Worm (Caenorhabditis elegans) whole organism, late embryonic: ENCODE results near the gene F31D5.1.

Source experiments
- C08G9.2 ChIP-seq: sonication (generic microtip); optimal IDR thresholded peaks from 2 replicates; lab custom pipeline; 2016; ENCODE audit warnings: mild to moderate bottlenecking, missing genetic modification characterization, moderate library complexity, missing compliant biosample characterization
- C38D4.7 ChIP-seq: fragments of 200-800 bp; sonication (Bioruptor generic); optimal IDR thresholded peaks from 2 replicates; lab custom pipeline; 2018; ENCODE audit warnings: mild to moderate bottlenecking, missing genetic modification characterization, moderate library complexity, missing compliant biosample characterization
- F13H6.1 ChIP-seq: sonication (generic microtip); optimal IDR thresholded peaks from 2 replicates; lab custom pipeline; 2016; ENCODE audit warnings: missing genetic modification characterization, missing compliant biosample characterization
- K02D7.2 ChIP-seq: sonication (generic microtip); optimal IDR thresholded peaks from 2 replicates; lab custom pipeline; 2017; ENCODE audit warnings: mild to moderate bottlenecking, missing genetic modification characterization, missing compliant biosample characterization
- T23F11.4 ChIP-seq: fragments of 200-800 bp; sonication (Bioruptor generic); optimal IDR thresholded peaks from 2 replicates; lab custom pipeline; 2018; ENCODE audit warnings: mild to moderate bottlenecking, missing genetic modification characterization, missing compliant biosample characterization
- Y22D7AL.16 ChIP-seq: sonication (generic microtip); optimal IDR thresholded peaks from 2 replicates; lab custom pipeline; 2016; ENCODE audit warnings: missing genetic modification characterization, missing compliant biosample characterization
- ahr-1 ChIP-seq: sonication (generic microtip); optimal IDR thresholded peaks from 2 replicates; lab custom pipeline; 2016; ENCODE audit warnings: missing genetic modification characterization, missing compliant biosample characterization
- ama-1 ChIP-seq: fragments of 150-350 bp; optimal IDR thresholded peaks from 2 replicates; lab custom pipeline; 2014
- ceh-14 ChIP-seq: sonication (generic microtip); optimal IDR thresholded peaks from 2 replicates; lab custom pipeline; 2016; ENCODE audit warnings: missing genotype, missing genetic modification characterization, missing compliant biosample characterization
- ceh-2 ChIP-seq: sonication (generic microtip); optimal IDR thresholded peaks from 2 replicates; lab custom pipeline; 2016; ENCODE audit warnings: missing genotype, missing genetic modification characterization, missing compliant biosample characterization
- ceh-22 ChIP-seq: sonication (generic microtip); optimal IDR thresholded peaks from 2 replicates; lab custom pipeline; 2017; ENCODE audit warnings: missing biosample characterization, missing genetic modification characterization
- ceh-30 ChIP-seq: fragments of 150-350 bp; optimal IDR thresholded peaks from 2 replicates; lab custom pipeline; 2014; ENCODE audit warnings: missing biosample characterization, missing genetic modification characterization
- ceh-31 ChIP-seq: sonication (generic microtip); optimal IDR thresholded peaks from 2 replicates; lab custom pipeline; 2016; ENCODE audit warnings: missing genetic modification characterization, missing compliant biosample characterization
- ceh-34 ChIP-seq: sonication (generic microtip); optimal IDR thresholded peaks from 2 replicates; lab custom pipeline; 2016; ENCODE audit warnings: mild to moderate bottlenecking, missing genetic modification characterization, missing compliant biosample characterization
- ceh-45 ChIP-seq: fragments of 200-800 bp; sonication (Bioruptor generic); IDR thresholded peaks from 2 replicates; pipeline ENCODE4 v1.3.6; 2022; ENCODE audit warnings: missing genetic modification reagents, missing genetic modification characterization, missing compliant biosample characterization
- ceh-9 ChIP-seq: sonication (generic microtip); optimal IDR thresholded peaks from 2 replicates; lab custom pipeline; 2016; ENCODE audit warnings: mild to moderate bottlenecking, missing genetic modification characterization, inconsistent platforms, missing compliant biosample characterization
- dve-1 ChIP-seq: sonication (generic microtip); optimal IDR thresholded peaks from 2 replicates; lab custom pipeline; 2017; ENCODE audit warnings: antibody characterized with exemption, mild to moderate bottlenecking, missing genetic modification characterization, missing compliant biosample characterization
- elt-4 ChIP-seq: sonication (generic microtip); optimal IDR thresholded peaks from 2 replicates; lab custom pipeline; 2016; ENCODE audit warnings: missing genetic modification characterization, missing compliant biosample characterization
- ets-4 ChIP-seq: sonication (generic microtip); optimal IDR thresholded peaks from 2 replicates; lab custom pipeline; 2016; ENCODE audit warnings: missing genetic modification characterization, missing compliant biosample characterization
- fkh-10 ChIP-seq: fragments of 150-350 bp; optimal IDR thresholded peaks from 2 replicates; lab custom pipeline; 2014; ENCODE audit warnings: missing biosample characterization, missing genetic modification reagents, missing genetic modification characterization
- hlh-30 ChIP-seq: sonication (generic microtip); optimal IDR thresholded peaks from 2 replicates; lab custom pipeline; 2017; ENCODE audit warnings: antibody characterized with exemption, missing genetic modification characterization, missing compliant biosample characterization; ENCODE audit not compliant: insufficient read depth
- hlh-6 ChIP-seq: sonication (generic microtip); optimal IDR thresholded peaks from 2 replicates; lab custom pipeline; 2016; ENCODE audit warnings: missing genotype, missing genetic modification characterization, missing compliant biosample characterization
- hlh-8 ChIP-seq: sonication (generic microtip); optimal IDR thresholded peaks from 2 replicates; lab custom pipeline; 2016; ENCODE audit warnings: missing genotype, missing genetic modification characterization, missing compliant biosample characterization
- lim-6 ChIP-seq: sonication (generic microtip); optimal IDR thresholded peaks from 2 replicates; lab custom pipeline; 2016; ENCODE audit warnings: missing genetic modification characterization, missing compliant biosample characterization
- lin-11 ChIP-seq: fragments of 200-800 bp; sonication (Bioruptor generic); optimal IDR thresholded peaks from 2 replicates; lab custom pipeline; 2018; ENCODE audit warnings: mild to moderate bottlenecking, missing genetic modification characterization, missing compliant biosample characterization
- mec-3 ChIP-seq: sonication (generic microtip); optimal IDR thresholded peaks from 2 replicates; lab custom pipeline; 2016; ENCODE audit warnings: borderline replicate concordance, missing genetic modification characterization, missing compliant biosample characterization
- nhr-11 ChIP-seq: fragments of 150-350 bp; optimal IDR thresholded peaks from 2 replicates; lab custom pipeline; 2014; ENCODE audit warnings: missing biosample characterization, missing genetic modification characterization
- nhr-232 ChIP-seq: sonication (generic microtip); optimal IDR thresholded peaks from 2 replicates; lab custom pipeline; 2016; ENCODE audit warnings: missing genetic modification characterization, missing compliant biosample characterization
- pag-3 ChIP-seq: sonication (generic microtip); optimal IDR thresholded peaks from 2 replicates; lab custom pipeline; 2016; ENCODE audit warnings: missing compliant biosample characterization, missing genetic modification characterization, borderline replicate concordance
- pat-9 ChIP-seq: fragments of 200-800 bp; sonication (Bioruptor generic); optimal IDR thresholded peaks from 2 replicates; lab custom pipeline; 2018; ENCODE audit warnings: mild to moderate bottlenecking, missing genetic modification characterization, moderate library complexity, missing compliant biosample characterization
- pax-1 ChIP-seq: fragments of 150-350 bp; optimal IDR thresholded peaks from 2 replicates; lab custom pipeline; 2014; ENCODE audit warnings: missing biosample characterization, missing genetic modification characterization
- pros-1 ChIP-seq: fragments of 150-350 bp; optimal IDR thresholded peaks from 2 replicates; lab custom pipeline; 2014; ENCODE audit warnings: missing biosample characterization, missing genetic modification reagents, missing genetic modification characterization
- ref-2 ChIP-seq: sonication (generic microtip); optimal IDR thresholded peaks from 2 replicates; lab custom pipeline; 2016; ENCODE audit warnings: missing genetic modification characterization, missing compliant biosample characterization
- rnt-1 ChIP-seq: sonication (generic microtip); optimal IDR thresholded peaks from 2 replicates; lab custom pipeline; 2016; ENCODE audit warnings: missing genetic modification characterization, missing compliant biosample characterization
- sox-2 ChIP-seq: fragments of 200-800 bp; sonication (Bioruptor generic); IDR thresholded peaks from 2 replicates; pipeline ENCODE4 v1.3.6; 2022; ENCODE audit warnings: missing genetic modification reagents, missing genetic modification characterization, missing compliant biosample characterization
- sox-4 ChIP-seq: sonication (generic microtip); optimal IDR thresholded peaks from 2 replicates; lab custom pipeline; 2017; ENCODE audit warnings: mild to moderate bottlenecking, missing genetic modification characterization, inconsistent platforms, missing compliant biosample characterization
- unc-3 ChIP-seq, 2 experiments: fragments of 200-800 bp in 1 of 2; sonication (Bioruptor generic) in 1 of 2; sonication (generic microtip) in 1 of 2; conservative IDR thresholded peaks in 1 of 2; optimal IDR thresholded peaks in 1 of 2; 2 replicates each; pipeline versions ENCODE4 v1.3.6 to Lab custom; 2016 to 2022; ENCODE audit warnings: missing compliant biosample characterization in 2 of 2, missing genetic modification characterization in 2 of 2, missing genetic modification reagents in 1 of 2
- unc-86 ChIP-seq: sonication (generic microtip); optimal IDR thresholded peaks from 2 replicates; lab custom pipeline; 2016; ENCODE audit warnings: missing genetic modification characterization, missing compliant biosample characterization
- ztf-16 ChIP-seq: sonication (generic microtip); optimal IDR thresholded peaks from 2 replicates; lab custom pipeline; 2017; ENCODE audit warnings: missing genetic modification characterization, missing compliant biosample characterization

F31D5.1 gene

ce11 chrII:4229106-4229708, 10.0 kb downstream of the F31D5.1 start, which contains the start of gene C16A11.3:
Gene C16A11.3, plus strand, starts transcription at chrII:4229545.
- TF ChIP-seq hlh-8, result no peak
- TF ChIP-seq ceh-9 (tag; lab: Kevin White, UChicago), result no peak
- no peak for TF ChIP-seq unc-3 (GFP tag; conservative IDR thresholded peaks at IDR 0.05; lab: Robert Waterston, UW)
- no peak for TF ChIP-seq unc-3 (tag; optimal IDR thresholded peaks at IDR 0.05; lab: Kevin White, UChicago)
- no peak for TF ChIP-seq dve-1
- no peak for TF ChIP-seq ama-1 (lab: Kevin White, UChicago)
- no peak for TF ChIP-seq ceh-34 (tag; lab: Kevin White, UChicago)
- no peak for TF ChIP-seq sox-4 (tag; lab: Kevin White, UChicago)
- TF ChIP-seq pax-1 (tag; lab: Kevin White, UChicago), result no peak
- no peak for TF ChIP-seq K02D7.2 (tag; lab: Kevin White, UChicago)
- TF ChIP-seq pat-9 (tag; lab: Kevin White, UChicago), result no peak

- TF ChIP-seq pag-3 (tag; lab: Kevin White, UChicago), result no peak
- no peak for TF ChIP-seq pax-1 (tag; lab: Kevin White, UChicago)
- no peak for TF ChIP-seq ceh-2 (tag; lab: Kevin White, UChicago)
- no peak for TF ChIP-seq lin-11 (tag; lab: Kevin White, UChicago)
- TF ChIP-seq Y22D7AL.16 (tag; lab: Kevin White, UChicago), result no peak
- TF ChIP-seq F13H6.1 (tag; lab: Kevin White, UChicago), result no peak
- no peak for TF ChIP-seq hlh-30 (tag; lab: Kevin White, UChicago)
- TF ChIP-seq unc-86 (tag; lab: Kevin White, UChicago), result no peak
- TF ChIP-seq ceh-34 (tag; lab: Kevin White, UChicago), result no peak
- TF ChIP-seq T23F11.4 (GFP tag; lab: Kevin White, UChicago), result no peak
- TF ChIP-seq nhr-232 (tag; lab: Kevin White, UChicago), result no peak
- no peak for TF ChIP-seq ceh-14 (tag; lab: Kevin White, UChicago)
- TF ChIP-seq pros-1 (tag; lab: Kevin White, UChicago), result no peak
- TF ChIP-seq ztf-16 (tag; lab: Kevin White, UChicago), result no peak
- TF ChIP-seq pat-9 (tag; lab: Kevin White, UChicago), result no peak
- no peak for TF ChIP-seq hlh-6
- TF ChIP-seq sox-2, result no peak
Measured at ce11 chrII:4230816-4231435, 11.8 kb downstream of the F31D5.1 start, which contains the start of gene C16A11.10. Gene C16A11.10, plus strand, starts transcription at chrII:4231385.

ce11 chrII:4235959-4236358, 16.8 kb downstream of the F31D5.1 start, which contains the start of gene fbxc-43:
Gene fbxc-43, minus strand, starts transcription at chrII:4235996.
- TF ChIP-seq ets-4 (tag; lab: Kevin White, UChicago), result no peak
- no peak for TF ChIP-seq elt-4 (tag; lab: Kevin White, UChicago)
- TF ChIP-seq mec-3 (tag; lab: Kevin White, UChicago), result no peak
- TF ChIP-seq ceh-22 (tag; lab: Kevin White, UChicago), result no peak
- no peak for TF ChIP-seq ceh-45
- TF ChIP-seq pat-9 (tag; lab: Kevin White, UChicago), result no peak
- TF ChIP-seq lim-6, result no peak
- TF ChIP-seq ztf-16 (tag; lab: Kevin White, UChicago), result no peak
- TF ChIP-seq fkh-10 (GFP tag; lab: Kevin White, UChicago), result no peak

- TF ChIP-seq nhr-232 (tag; lab: Kevin White, UChicago), result peak; percentile 52
- TF ChIP-seq ceh-45, result peak; percentile 58; the same call in 1 of the 2 replicates
- TF ChIP-seq nhr-11 (tag; lab: Kevin White, UChicago), result no peak
- TF ChIP-seq rnt-1, result peak; percentile 39
- TF ChIP-seq unc-3 (GFP tag; conservative IDR thresholded peaks at IDR 0.05; lab: Robert Waterston, UW), result 0 out of 2 replicates have a peak, but pooled peaks have one; percentile 18
- TF ChIP-seq unc-3 (tag; optimal IDR thresholded peaks at IDR 0.05; lab: Kevin White, UChicago), result peak; percentile 46
- no peak for TF ChIP-seq fkh-10 (GFP tag; lab: Kevin White, UChicago)
- peak; percentile 48 for TF ChIP-seq ahr-1 (tag; lab: Kevin White, UChicago)
- no peak for TF ChIP-seq mec-3 (tag; lab: Kevin White, UChicago)
- peak; percentile 73 for TF ChIP-seq ceh-31 (tag; lab: Kevin White, UChicago)
- TF ChIP-seq ceh-2 (tag; lab: Kevin White, UChicago), result peak; percentile 59
- peak; percentile 17 for TF ChIP-seq lim-6
- no peak for TF ChIP-seq ceh-30
- peak; percentile 23 for TF ChIP-seq T23F11.4 (GFP tag; lab: Kevin White, UChicago)
- TF ChIP-seq dve-1, result no peak
- TF ChIP-seq pros-1 (tag; lab: Kevin White, UChicago), result no peak
- no peak for TF ChIP-seq pag-3 (tag; lab: Kevin White, UChicago)
- no peak for TF ChIP-seq elt-4 (tag; lab: Kevin White, UChicago)
- no peak for TF ChIP-seq sox-2
- peak; percentile 35 for TF ChIP-seq C08G9.2
- TF ChIP-seq ets-4 (tag; lab: Kevin White, UChicago), result no peak
- peak; percentile 75 for TF ChIP-seq ceh-14 (tag; lab: Kevin White, UChicago)
- peak; percentile 67 for TF ChIP-seq hlh-8
- no peak for TF ChIP-seq ceh-9 (tag; lab: Kevin White, UChicago)
- peak; percentile 56 for TF ChIP-seq K02D7.2 (tag; lab: Kevin White, UChicago)
- TF ChIP-seq C38D4.7, result peak; percentile 57
- no peak for TF ChIP-seq ref-2 (tag; lab: Kevin White, UChicago)
Measured at ce11 chrII:4237701-4238214, 18.6 kb downstream of the F31D5.1 start, which contains the start of the genes fbxc-44 and C16A11.2. Gene fbxc-44, minus strand, starts transcription at chrII:4237751. Gene C16A11.2, plus strand, starts transcription at chrII:4238203.
